Fruit fly (Drosophila melanogaster) S2 (cell line): ENCODE results near the gene CG1116.

Experiments used
- CG8478 ChIP-seq: fragments of >200 bp; optimal IDR thresholded peaks from 2 replicates; lab custom pipeline; 2018
- CTCF ChIP-seq, 2 experiments: fragments of >200 bp; optimal IDR thresholded peaks; 2 replicates each; lab custom pipeline; 2018

- TF ChIP-seq CTCF (optimal IDR thresholded peaks at IDR 0.05; lab: Kevin White, UChicago) (no peak), CG8478 (lab: Kevin White, UChicago) (no peak)
Observed at dm6 chr3R:5266282-5266681, 46.8 kb downstream of the CG1116 start.
